Worm (Caenorhabditis elegans) whole organism, young adult: Measurements from ENCODE around the gene F20D6.9.

Experiments used
- D2030.7 ChIP-seq: fragments of 200-800 bp; sonication (Bioruptor generic); IDR thresholded peaks from 2 replicates; pipeline ENCODE4 v1.3.6; 2022; ENCODE audit warnings: missing genetic modification reagents, missing genetic modification characterization, missing compliant biosample characterization
- T26A5.8 ChIP-seq: sonication (generic microtip); optimal IDR thresholded peaks from 2 replicates; lab custom pipeline; 2016; ENCODE audit warnings: missing genetic modification characterization, missing compliant biosample characterization
- ama-1 ChIP-seq, 3 experiments: fragments of 150-350 bp in 1 of 3; sonication (generic microtip) in 2 of 3; optimal IDR thresholded peaks; 2 replicates each; lab custom pipeline; 2014 to 2018; ENCODE audit warnings: missing biosample characterization in 2 of 3, missing genetic modification characterization in 2 of 3, missing genetic modification reagents in 2 of 3
- bed-1 ChIP-seq: fragments of 200-800 bp; sonication (Bioruptor generic); IDR thresholded peaks from 2 replicates; pipeline ENCODE4 v1.3.6; 2022; ENCODE audit warnings: missing genetic modification reagents, missing genetic modification characterization, missing compliant biosample characterization
- dpl-1 ChIP-seq: fragments of 150-350 bp; optimal IDR thresholded peaks from 2 replicates; lab custom pipeline; 2014; ENCODE audit warnings: missing biosample characterization, missing genetic modification reagents, missing genetic modification characterization
- ets-4 ChIP-seq: fragments of 200-800 bp; sonication (Bioruptor generic); optimal IDR thresholded peaks from 2 replicates; lab custom pipeline; 2018; ENCODE audit warnings: mild to moderate bottlenecking, missing genetic modification characterization, missing compliant biosample characterization
- gei-17 ChIP-seq: fragments of 200-800 bp; sonication (Bioruptor generic); optimal IDR thresholded peaks from 2 replicates; lab custom pipeline; 2018; ENCODE audit warnings: mild to moderate bottlenecking, missing genetic modification characterization, missing compliant biosample characterization
- pbrm-1 ChIP-seq: fragments of 200-800 bp; sonication (Bioruptor generic); IDR thresholded peaks from 2 replicates; pipeline ENCODE4 v1.3.6; 2022; ENCODE audit warnings: missing genetic modification reagents, missing genetic modification characterization, missing compliant biosample characterization
- pha-4 ChIP-seq: fragments of 150-350 bp; sonication (generic microtip); optimal IDR thresholded peaks from 2 replicates; lab custom pipeline; 2014; ENCODE audit warnings: missing biosample characterization, missing genetic modification reagents, missing genetic modification characterization
- repo-1 ChIP-seq: sonication (generic microtip); optimal IDR thresholded peaks from 2 replicates; lab custom pipeline; 2017; ENCODE audit warnings: mild to moderate bottlenecking, missing genetic modification characterization, missing compliant biosample characterization
- snpc-4 ChIP-seq, 5 experiments: fragments of 150-350 bp in 1 of 5; sonication (generic microtip) in 4 of 5; optimal IDR thresholded peaks; 2 replicates each; lab custom pipeline; 2014 to 2018; ENCODE audit warnings: missing genetic modification characterization in 5 of 5, missing biosample characterization in 3 of 5, antibody characterized with exemption in 2 of 5, mild to moderate bottlenecking in 2 of 5, missing compliant biosample characterization in 2 of 5, missing genotype in 2 of 5, moderate library complexity in 2 of 5, missing genetic modification reagents in 1 of 5
- xnd-1 ChIP-seq: sonication (generic microtip); optimal IDR thresholded peaks from 2 replicates; lab custom pipeline; 2016; ENCODE audit warnings: missing genotype, missing genetic modification reagents, missing genetic modification characterization, missing compliant biosample characterization

- no peak for TF ChIP-seq bed-1 (GFP tag; lab: Robert Waterston, UW)
- TF ChIP-seq dpl-1 (GFP tag; lab: Kevin White, UChicago), result no peak
- TF ChIP-seq repo-1 (tag; lab: Kevin White, UChicago), result no peak
- no peak for TF ChIP-seq ama-1 (optimal IDR thresholded peaks at IDR 0.05; lab: Kevin White, UChicago)
- TF ChIP-seq ama-1 (GFP tag; optimal IDR thresholded peaks at IDR 0.05; lab: Kevin White, UChicago), result no peak
- TF ChIP-seq snpc-4 (GFP tag; optimal IDR thresholded peaks at IDR 0.05; lab: Kevin White, UChicago), result no peak
- TF ChIP-seq snpc-4 (tag; optimal IDR thresholded peaks at IDR 0.05; lab: Kevin White, UChicago), result no peak
- no peak for TF ChIP-seq pha-4 (tag; lab: Kevin White, UChicago)
- TF ChIP-seq xnd-1, result no peak
- no peak for TF ChIP-seq ets-4 (GFP tag; lab: Kevin White, UChicago)
- TF ChIP-seq pbrm-1 (GFP tag; lab: Robert Waterston, UW), result no peak
- no peak for TF ChIP-seq D2030.7
- TF ChIP-seq gei-17 (GFP tag; lab: Kevin White, UChicago), result no peak
- TF ChIP-seq T26A5.8, result no peak
Observed at ce11 chrV:8183384-8183783, 6.1 kb upstream of the F20D6.9 start, which contains the start of gene srp-8.
